Worm (Caenorhabditis elegans): ENCODE results near the gene sos-1.

- TF ChIP-seq hlh-1 (tag; optimal IDR thresholded peaks at IDR 0.05) (no peak), lsy-2 (tag; optimal IDR thresholded peaks at IDR 0.05) (no peak), ztf-11 (tag; optimal IDR thresholded peaks at IDR 0.05) (no peak), mab-5 (tag; optimal IDR thresholded peaks at IDR 0.05) (no peak), zip-8 (tag; optimal IDR thresholded peaks at IDR 0.05) (no peak), ceh-43 (GFP tag; optimal IDR thresholded peaks at IDR 0.05) (no peak), ceh-83 (GFP tag; optimal IDR thresholded peaks at IDR 0.05) (no peak), blmp-1 (tag; optimal IDR thresholded peaks at IDR 0.05) (no peak), nhr-76 (tag; optimal IDR thresholded peaks at IDR 0.05) (no peak), unc-39 (tag; optimal IDR thresholded peaks at IDR 0.05) (no peak), nhr-237 (tag; optimal IDR thresholded peaks at IDR 0.05) (no peak), nhr-28 (tag; optimal IDR thresholded peaks at IDR 0.05) (no peak), unc-62 (GFP tag; optimal IDR thresholded peaks at IDR 0.05) (peak; percentile 17)
Measured at ce11 chrV:4486626-4487025, 62.5 kb downstream of the sos-1 start.
